Worm (Caenorhabditis elegans) whole organism, L1 larva: Measurements from ENCODE around the gene ugtp-1.
A peak's percentile ranks its signal among the peaks of the same experiment; 100 is the strongest.

ENCODE experiments used
- C16A3.4 ChIP-seq: fragments of 150-350 bp; optimal IDR thresholded peaks from 2 replicates; lab custom pipeline; 2014; ENCODE audit warnings: missing biosample characterization, missing genetic modification characterization
- C34B4.2 ChIP-seq: sonication (generic microtip); optimal IDR thresholded peaks from 2 replicates; lab custom pipeline; 2017; ENCODE audit warnings: mild to moderate bottlenecking, missing genetic modification characterization, missing compliant biosample characterization
- F16B12.6 ChIP-seq: fragments of 150-350 bp; optimal IDR thresholded peaks from 2 replicates; lab custom pipeline; 2014; ENCODE audit warnings: missing biosample characterization, missing genetic modification characterization
- aha-1 ChIP-seq: fragments of 150-350 bp; optimal IDR thresholded peaks from 2 replicates; lab custom pipeline; 2014; ENCODE audit warnings: missing biosample characterization, missing genetic modification characterization
- aly-2 ChIP-seq: fragments of 150-350 bp; optimal IDR thresholded peaks from 2 replicates; lab custom pipeline; 2014; ENCODE audit warnings: missing biosample characterization, missing genetic modification characterization
- blmp-1 ChIP-seq: fragments of 150-350 bp; optimal IDR thresholded peaks from 2 replicates; lab custom pipeline; 2014; ENCODE audit warnings: missing biosample characterization, missing genetic modification characterization
- ceh-8 ChIP-seq: fragments of 200-800 bp; sonication (Bioruptor generic); optimal IDR thresholded peaks from 2 replicates; lab custom pipeline; 2018; ENCODE audit warnings: mild to moderate bottlenecking, missing genetic modification characterization, moderate library complexity, missing compliant biosample characterization
- ceh-88 ChIP-seq: fragments of 200-800 bp; sonication (Bioruptor generic); IDR thresholded peaks from 2 replicates; pipeline ENCODE4 v1.3.6; 2022; ENCODE audit warnings: missing genetic modification characterization, missing compliant biosample characterization
- dpl-1 ChIP-seq, 3 experiments: fragments of 150-350 bp in 2 of 3; sonication (generic microtip) in 1 of 3; optimal IDR thresholded peaks; 2 replicates each; lab custom pipeline; 2014 to 2017; ENCODE audit warnings: missing biosample characterization in 3 of 3, missing genetic modification characterization in 3 of 3, missing genetic modification reagents in 3 of 3
- dsc-1 ChIP-seq: sonication (generic microtip); optimal IDR thresholded peaks from 2 replicates; lab custom pipeline; 2016; ENCODE audit warnings: mild to moderate bottlenecking, missing genetic modification characterization, missing compliant biosample characterization
- efl-1 ChIP-seq, 4 experiments: fragments of 150-350 bp; optimal IDR thresholded peaks in 3 of 4; peaks in 1 of 4; 1 replicate in 1 of 4; 2 replicates in 3 of 4; lab custom pipeline; 2014; ENCODE audit warnings: missing biosample characterization in 2 of 4, missing genetic modification characterization in 2 of 4, missing genetic modification reagents in 2 of 4
- egl-13 ChIP-seq: sonication (generic microtip); optimal IDR thresholded peaks from 2 replicates; lab custom pipeline; 2016; ENCODE audit warnings: missing genotype, missing genetic modification reagents, missing genetic modification characterization, missing compliant biosample characterization
- ets-5 ChIP-seq: fragments of 200-800 bp; sonication (Bioruptor generic); IDR thresholded peaks from 2 replicates; pipeline ENCODE4 v1.3.6; 2022; ENCODE audit warnings: missing genetic modification characterization, missing compliant biosample characterization
- fkh-4 ChIP-seq: sonication (generic microtip); optimal IDR thresholded peaks from 2 replicates; lab custom pipeline; 2016; ENCODE audit warnings: missing compliant biosample characterization, missing genetic modification characterization, borderline replicate concordance
- grh-1 ChIP-seq: fragments of 200-800 bp; sonication (Bioruptor generic); IDR thresholded peaks from 2 replicates; pipeline ENCODE4 v1.3.6; 2022; ENCODE audit warnings: missing genetic modification reagents, missing genetic modification characterization, missing compliant biosample characterization
- hlh-4 ChIP-seq: sonication (generic microtip); optimal IDR thresholded peaks from 2 replicates; lab custom pipeline; 2016; ENCODE audit warnings: mild to moderate bottlenecking, missing genetic modification characterization, missing compliant biosample characterization
- hpl-2 ChIP-seq: fragments of 150-350 bp; optimal IDR thresholded peaks from 2 replicates; lab custom pipeline; 2014; ENCODE audit warnings: missing biosample characterization, missing genetic modification reagents, missing genetic modification characterization
- irx-1 ChIP-seq: sonication (generic microtip); optimal IDR thresholded peaks from 2 replicates; lab custom pipeline; 2016; ENCODE audit warnings: missing genetic modification characterization, missing compliant biosample characterization
- jun-1 ChIP-seq: fragments of 150-350 bp; optimal IDR thresholded peaks from 2 replicates; lab custom pipeline; 2014; ENCODE audit warnings: missing biosample characterization, missing genetic modification reagents, missing genetic modification characterization
- lin-13 ChIP-seq: fragments of 150-350 bp; optimal IDR thresholded peaks from 2 replicates; lab custom pipeline; 2014; ENCODE audit warnings: missing biosample characterization, missing genetic modification reagents, missing genetic modification characterization
- lin-35 ChIP-seq, 2 experiments: fragments of 150-350 bp; optimal IDR thresholded peaks; 2 replicates each; lab custom pipeline; 2014; ENCODE audit warnings: missing biosample characterization in 2 of 2, missing genetic modification characterization in 2 of 2, missing genetic modification reagents in 2 of 2
- lin-39 ChIP-seq: fragments of 150-350 bp; optimal IDR thresholded peaks from 2 replicates; lab custom pipeline; 2014; ENCODE audit warnings: missing biosample characterization, missing genetic modification reagents, missing genetic modification characterization
- lir-3 ChIP-seq: sonication (generic microtip); optimal IDR thresholded peaks from 2 replicates; lab custom pipeline; 2016; ENCODE audit warnings: mild to moderate bottlenecking, missing genetic modification characterization, moderate library complexity, missing compliant biosample characterization; ENCODE audit not compliant: poor library complexity
- lsy-2 ChIP-seq, 2 experiments: fragments of 150-350 bp; optimal IDR thresholded peaks; 2 replicates each; lab custom pipeline; 2014; ENCODE audit warnings: missing biosample characterization in 2 of 2, missing genetic modification characterization in 2 of 2
- mab-9 ChIP-seq: fragments of 200-800 bp; sonication (Bioruptor generic); IDR thresholded peaks from 2 replicates; pipeline ENCODE4 v1.3.6; 2022; ENCODE audit warnings: missing genetic modification reagents, missing genetic modification characterization, missing compliant biosample characterization
- mef-2 ChIP-seq: fragments of 150-350 bp; optimal IDR thresholded peaks from 2 replicates; lab custom pipeline; 2014; ENCODE audit warnings: missing biosample characterization, missing genetic modification characterization
- nhr-19 ChIP-seq: fragments of 200-800 bp; sonication (Bioruptor generic); conservative IDR thresholded peaks from 2 replicates; pipeline ENCODE4 v1.3.6; 2022; ENCODE audit warnings: missing genetic modification characterization, missing compliant biosample characterization
- nhr-20 ChIP-seq: sonication (generic microtip); optimal IDR thresholded peaks from 2 replicates; lab custom pipeline; 2016; ENCODE audit warnings: mild to moderate bottlenecking, missing genetic modification characterization, missing compliant biosample characterization
- nhr-28 ChIP-seq: fragments of 150-350 bp; optimal IDR thresholded peaks from 2 replicates; lab custom pipeline; 2014; ENCODE audit warnings: missing biosample characterization, missing genetic modification characterization
- nhr-47 ChIP-seq: sonication (generic microtip); optimal IDR thresholded peaks from 2 replicates; lab custom pipeline; 2016; ENCODE audit warnings: mild to moderate bottlenecking, missing genetic modification characterization, moderate library complexity, missing compliant biosample characterization
- nhr-76 ChIP-seq: sonication (generic microtip); optimal IDR thresholded peaks from 2 replicates; lab custom pipeline; 2017; ENCODE audit warnings: missing biosample characterization, missing genetic modification characterization
- nhr-84 ChIP-seq: sonication (generic microtip); optimal IDR thresholded peaks from 2 replicates; lab custom pipeline; 2017; ENCODE audit warnings: missing biosample characterization, missing genetic modification characterization
- nhr-85 ChIP-seq: sonication (generic microtip); peaks from one replicate; lab custom pipeline; 2016; ENCODE audit warnings: missing genetic modification characterization, inconsistent platforms, missing compliant biosample characterization
- nhr-90 ChIP-seq: sonication (generic microtip); optimal IDR thresholded peaks from 2 replicates; lab custom pipeline; 2016; ENCODE audit warnings: mild to moderate bottlenecking, missing genetic modification characterization, missing compliant biosample characterization; ENCODE audit not compliant: poor library complexity
- pag-3 ChIP-seq: sonication (generic microtip); optimal IDR thresholded peaks from 2 replicates; lab custom pipeline; 2017; ENCODE audit warnings: missing genetic modification characterization, mild to moderate bottlenecking, missing compliant biosample characterization, antibody characterized with exemption, borderline replicate concordance; ENCODE audit not compliant: insufficient read depth
- rnt-1 ChIP-seq: sonication (generic microtip); optimal IDR thresholded peaks from 2 replicates; lab custom pipeline; 2016; ENCODE audit warnings: mild to moderate bottlenecking, missing genetic modification characterization, moderate library complexity, missing compliant biosample characterization
- skn-1 ChIP-seq: fragments of 150-350 bp; optimal IDR thresholded peaks from 2 replicates; lab custom pipeline; 2014; ENCODE audit warnings: missing biosample characterization, missing genetic modification characterization
- snu-23 ChIP-seq: sonication (generic microtip); optimal IDR thresholded peaks from 2 replicates; lab custom pipeline; 2016; ENCODE audit warnings: missing genetic modification characterization, missing compliant biosample characterization
- sox-4 ChIP-seq: sonication (generic microtip); optimal IDR thresholded peaks from 2 replicates; lab custom pipeline; 2016; ENCODE audit warnings: missing genetic modification characterization, missing compliant biosample characterization
- sup-37 ChIP-seq: fragments of 200-800 bp; sonication (Bioruptor generic); optimal IDR thresholded peaks from 2 replicates; lab custom pipeline; 2018; ENCODE audit warnings: mild to moderate bottlenecking, missing genetic modification characterization, missing compliant biosample characterization
- swsn-7 ChIP-seq: sonication (generic microtip); optimal IDR thresholded peaks from 2 replicates; lab custom pipeline; 2016; ENCODE audit warnings: missing genetic modification characterization, missing compliant biosample characterization
- tlp-1 ChIP-seq: fragments of 150-350 bp; optimal IDR thresholded peaks from 2 replicates; lab custom pipeline; 2014; ENCODE audit warnings: missing biosample characterization, missing genetic modification characterization
- unc-62 ChIP-seq: fragments of 150-350 bp; optimal IDR thresholded peaks from 2 replicates; lab custom pipeline; 2014; ENCODE audit warnings: missing biosample characterization, missing genetic modification reagents, missing genetic modification characterization
- unc-86 ChIP-seq: sonication (generic microtip); optimal IDR thresholded peaks from 2 replicates; lab custom pipeline; 2016; ENCODE audit warnings: missing genetic modification characterization, missing compliant biosample characterization
- unc-98 ChIP-seq: fragments of 200-800 bp; sonication (Bioruptor generic); IDR thresholded peaks from 2 replicates; pipeline ENCODE4 v1.3.6; 2022; ENCODE audit warnings: missing genetic modification characterization, missing compliant biosample characterization
- vab-15 ChIP-seq: sonication (generic microtip); optimal IDR thresholded peaks from 2 replicates; lab custom pipeline; 2017; ENCODE audit warnings: missing genotype, mild to moderate bottlenecking, missing genetic modification characterization, missing compliant biosample characterization
- xbp-1 ChIP-seq: sonication (generic microtip); optimal IDR thresholded peaks from 2 replicates; lab custom pipeline; 2016; ENCODE audit warnings: missing genetic modification characterization, missing compliant biosample characterization
- zip-4 ChIP-seq: fragments of 200-800 bp; sonication (Bioruptor generic); optimal IDR thresholded peaks from 2 replicates; lab custom pipeline; 2018; ENCODE audit warnings: mild to moderate bottlenecking, missing genetic modification characterization, moderate library complexity, missing compliant biosample characterization
- ztf-11 ChIP-seq, 2 experiments: sonication (generic microtip); optimal IDR thresholded peaks; 2 replicates each; lab custom pipeline; 2016 to 2017; ENCODE audit warnings: missing genetic modification characterization in 2 of 2, missing biosample characterization in 1 of 2, missing compliant biosample characterization in 1 of 2
- ztf-4 ChIP-seq: fragments of 150-350 bp; optimal IDR thresholded peaks from 2 replicates; lab custom pipeline; 2014; ENCODE audit warnings: missing biosample characterization, missing genetic modification characterization

The ugtp-1 gene

ce11 chrIII:8795595-8796141, 45.2 kb upstream of the ugtp-1 start (continued):
- peak; percentile 88 for TF ChIP-seq lir-3 (tag; lab: Kevin White, UChicago)
- peak; percentile 93 to 95 for TF ChIP-seq lsy-2 (tag; optimal IDR thresholded peaks at IDR 0.05; lab: Kevin White, UChicago)
- TF ChIP-seq C34B4.2 (tag; lab: Kevin White, UChicago): no peak
- peak; percentile 96 for TF ChIP-seq nhr-19 (GFP tag; lab: Robert Waterston, UW)
- TF ChIP-seq grh-1 (GFP tag; lab: Robert Waterston, UW): peak; percentile 94
- peak; percentile 97 for TF ChIP-seq swsn-7 (tag; lab: Kevin White, UChicago)
- TF ChIP-seq ceh-8 (GFP tag; lab: Kevin White, UChicago): peak; percentile 91
- TF ChIP-seq ztf-11 (tag; optimal IDR thresholded peaks at IDR 0.05; lab: Kevin White, UChicago): peak in 1 of 2 experiments; percentile 91
- TF ChIP-seq nhr-85 (tag; lab: Kevin White, UChicago): peak; percentile 100
- peak; percentile 73 for TF ChIP-seq mef-2 (tag; lab: Kevin White, UChicago)
- peak; percentile 61 for TF ChIP-seq blmp-1 (tag; lab: Kevin White, UChicago)
- TF ChIP-seq efl-1 (optimal IDR thresholded peaks at IDR 0.05; lab: Kevin White, UChicago): peak; percentile 89 to 95
- peak; percentile 60 to 98 for TF ChIP-seq efl-1 (GFP tag; optimal IDR thresholded peaks at IDR 0.05 in 1 of 2; lab: Kevin White, UChicago)
- TF ChIP-seq, all 84 proteins: peak for 67

- peak; percentile 87 for TF ChIP-seq nhr-20 (tag; lab: Kevin White, UChicago)
- no peak for TF ChIP-seq ets-5 (GFP tag; lab: Robert Waterston, UW)
- TF ChIP-seq nhr-90 (tag; lab: Kevin White, UChicago): peak; percentile 69
- peak; percentile 57 for TF ChIP-seq lin-13
- TF ChIP-seq unc-86 (tag; lab: Kevin White, UChicago): no peak
- TF ChIP-seq ztf-4 (tag; lab: Kevin White, UChicago): peak; percentile 31
- no peak for TF ChIP-seq sox-4 (tag; lab: Kevin White, UChicago)
- peak; percentile 95 for TF ChIP-seq nhr-85 (tag; lab: Kevin White, UChicago)
- no peak for TF ChIP-seq pag-3 (tag; lab: Kevin White, UChicago)
- TF ChIP-seq rnt-1 (tag; lab: Kevin White, UChicago): peak; percentile 38
- TF ChIP-seq aha-1 (tag; lab: Kevin White, UChicago): no peak
- TF ChIP-seq nhr-76: no peak
- TF ChIP-seq hlh-4 (tag; lab: Kevin White, UChicago): no peak
- peak; percentile 96 for TF ChIP-seq blmp-1 (tag; lab: Kevin White, UChicago)
- TF ChIP-seq unc-62 (GFP tag; lab: Kevin White, UChicago): no peak
- no peak for TF ChIP-seq nhr-28 (tag; lab: Kevin White, UChicago)
- peak; percentile 52 to 63 (median 61) for TF ChIP-seq dpl-1 (GFP tag; optimal IDR thresholded peaks at IDR 0.05; lab: Kevin White, UChicago)
- TF ChIP-seq F16B12.6 (tag; lab: Kevin White, UChicago): no peak
- peak; percentile 62 to 78 for TF ChIP-seq lin-35 (GFP tag; optimal IDR thresholded peaks at IDR 0.05; lab: Kevin White, UChicago)
- TF ChIP-seq fkh-4: no peak
- peak; percentile 41 for TF ChIP-seq C16A3.4 (tag; lab: Kevin White, UChicago)
- no peak for TF ChIP-seq hpl-2 (GFP tag; lab: Kevin White, UChicago)
- peak; percentile 69 for TF ChIP-seq jun-1 (tag; lab: Kevin White, UChicago)
- no peak for TF ChIP-seq unc-98 (GFP tag; lab: Robert Waterston, UW)
- TF ChIP-seq irx-1 (tag; lab: Kevin White, UChicago): peak; percentile 49
- TF ChIP-seq egl-13: no peak
- peak; percentile 51 for TF ChIP-seq xbp-1 (tag; lab: Kevin White, UChicago)
- TF ChIP-seq lin-39 (tag; lab: Kevin White, UChicago): no peak
- no peak for TF ChIP-seq tlp-1
- TF ChIP-seq snu-23 (GFP tag; lab: Kevin White, UChicago): peak; percentile 81
- TF ChIP-seq aly-2 (tag; lab: Kevin White, UChicago): no peak
- no peak for TF ChIP-seq mab-9 (GFP tag; lab: Robert Waterston, UW)
- TF ChIP-seq nhr-47 (tag; lab: Kevin White, UChicago): peak; percentile 51
- peak; percentile 49; the same call in 1 of the 2 replicates for TF ChIP-seq ceh-88 (GFP tag; lab: Robert Waterston, UW)
- no peak for TF ChIP-seq vab-15 (tag; lab: Kevin White, UChicago)
- TF ChIP-seq nhr-84 (tag; lab: Kevin White, UChicago): no peak
- no peak for TF ChIP-seq zip-4 (GFP tag; lab: Kevin White, UChicago)
- no peak for TF ChIP-seq dsc-1
- peak; percentile 84 for TF ChIP-seq skn-1 (tag; lab: Kevin White, UChicago)
- no peak for TF ChIP-seq C34B4.2 (tag; lab: Kevin White, UChicago)
- TF ChIP-seq sup-37 (GFP tag; lab: Kevin White, UChicago): peak; percentile 12
These were observed 44.3 kb upstream of the ugtp-1 start for ce11 chrIII:8794793-8795192.
